Worm (Caenorhabditis elegans): Measurements from ENCODE around the gene hal-2.

DNA sequence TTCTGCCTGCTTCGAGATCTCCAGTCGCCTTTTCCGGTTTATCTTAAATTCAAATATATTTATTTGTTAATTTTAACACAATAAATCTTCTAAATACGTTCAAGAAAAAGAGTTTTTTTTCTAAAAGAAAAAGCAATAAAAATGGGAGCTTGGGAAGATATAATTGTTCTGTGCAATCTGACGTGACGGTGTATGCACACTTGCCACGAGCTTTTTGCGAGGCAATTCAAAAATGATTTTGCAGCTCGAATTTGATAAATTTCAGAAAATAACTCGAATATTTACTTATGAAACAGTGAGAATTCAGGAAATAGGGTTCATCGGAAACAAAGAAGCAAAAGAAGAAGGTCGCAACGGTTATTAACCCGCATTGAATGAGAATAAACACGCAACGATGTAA is 4.4 kb upstream of the hal-2 start:
- TF ChIP-seq him-1 (tag; optimal IDR thresholded peaks at IDR 0.05) (no peak), W03F9.2 (tag; optimal IDR thresholded peaks at IDR 0.05) (no peak), dao-5 (tag; optimal IDR thresholded peaks at IDR 0.05) (no peak)
